Fruit fly (Drosophila melanogaster) whole organism, adult: ENCODE measurements around the gene Rnb.

ENCODE experiments used
- CG14711 ChIP-seq: fragments of 200-800 bp; sonication (Bioruptor generic); optimal IDR thresholded peaks from 2 replicates; lab custom pipeline; 2018; ENCODE audit warnings: missing biosample characterization, mild to moderate bottlenecking, missing genetic modification characterization, moderate library complexity
- CG7045 ChIP-seq: fragments of 200-800 bp; sonication (Bioruptor generic); optimal IDR thresholded peaks from 2 replicates; lab custom pipeline; 2017; ENCODE audit warnings: missing biosample characterization, mild to moderate bottlenecking, missing genetic modification characterization
- kay ChIP-seq: fragments of 200-800 bp; sonication (Bioruptor generic); peaks from one replicate; lab custom pipeline; 2016; ENCODE audit warnings: missing biosample characterization, missing genetic modification characterization, borderline replicate concordance
- pad ChIP-seq: fragments of 200-800 bp; sonication (Bioruptor generic); optimal IDR thresholded peaks from 3 replicates; lab custom pipeline; 2017; ENCODE audit warnings: missing biosample characterization, missing genetic modification characterization, mild to moderate bottlenecking, moderate library complexity, missing genetic modification reagents
- toe ChIP-seq: fragments of 200-800 bp; sonication (Bioruptor generic); optimal IDR thresholded peaks from 2 replicates; lab custom pipeline; 2016; ENCODE audit warnings: missing biosample characterization, missing genetic modification characterization

- TF ChIP-seq kay (GFP tag; lab: Kevin White, UChicago) (no peak), pad (GFP tag; lab: Kevin White, UChicago) (no peak), CG14711 (tag; lab: Kevin White, UChicago) (no peak), CG7045 (no peak), toe (no peak)
Measured at dm6 chr3R:29762297-29762696, 36.9 kb downstream of the Rnb start.
